Fruit fly (Drosophila melanogaster): ENCODE results near the gene tin.

tin gene

DNA sequence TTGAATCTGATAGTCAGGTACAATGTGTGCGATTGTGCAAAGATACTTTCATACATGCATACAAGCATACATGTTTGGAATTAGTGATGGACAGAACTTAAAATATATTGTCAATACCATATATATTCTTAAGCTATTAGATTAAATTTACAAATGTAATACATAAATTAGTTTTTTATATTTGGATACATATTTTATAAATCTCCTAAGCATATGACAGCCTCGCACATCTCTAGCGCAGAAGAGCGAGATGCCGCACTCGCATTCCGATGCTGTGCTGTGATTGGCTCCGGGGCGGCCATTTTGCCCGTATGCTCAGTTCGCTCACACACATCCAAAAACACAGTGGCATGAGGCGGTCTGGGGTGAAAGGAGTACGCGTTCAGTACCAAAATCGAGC, at the start of gene tin (continued):
- peak in 1 of 2 experiments; percentile 52 for TF ChIP-seq insv (GFP tag; optimal IDR thresholded peaks at IDR 0.05)
- TF ChIP-seq CG34376 (GFP tag; optimal IDR thresholded peaks at IDR 0.05) = peak; percentile 86
- TF ChIP-seq CG10274 (GFP tag; optimal IDR thresholded peaks at IDR 0.05) = peak; percentile 49
- no peak for TF ChIP-seq disco-r (GFP tag; optimal IDR thresholded peaks at IDR 0.05)
- TF ChIP-seq repo (GFP tag; optimal IDR thresholded peaks at IDR 0.05) = no peak
- TF ChIP-seq CG6654 (GFP tag; optimal IDR thresholded peaks at IDR 0.05) = peak; percentile 55
- no peak for TF ChIP-seq emc (GFP tag; optimal IDR thresholded peaks at IDR 0.05)
- TF ChIP-seq CG12744 (GFP tag; optimal IDR thresholded peaks at IDR 0.05) = peak; percentile 5
- TF ChIP-seq zfh1 (GFP tag; IDR thresholded peaks at IDR 0.05) = peak; percentile 98
- TF ChIP-seq pb (GFP tag; optimal IDR thresholded peaks at IDR 0.05) = no peak
- TF ChIP-seq MESR4 (GFP tag; optimal IDR thresholded peaks at IDR 0.05) = peak; percentile 42
- TF ChIP-seq Eip74EF (GFP tag; optimal IDR thresholded peaks at IDR 0.05) = peak in 1 of 2 experiments; percentile 89
- TF ChIP-seq CG4282 (GFP tag; optimal IDR thresholded peaks at IDR 0.05) = no peak
- peak; percentile 93 for TF ChIP-seq CG12659 (GFP tag; optimal IDR thresholded peaks at IDR 0.05)
- peak; percentile 79 for TF ChIP-seq al (GFP tag; IDR thresholded peaks at IDR 0.05)
- peak; percentile 91 for TF ChIP-seq CG17361 (GFP tag; IDR thresholded peaks at IDR 0.05)
- TF ChIP-seq ase (GFP tag; IDR thresholded peaks at IDR 0.05) = peak; percentile 93
- peak; percentile 89 for TF ChIP-seq CG13775 (GFP tag; optimal IDR thresholded peaks at IDR 0.05)
- peak; percentile 25 for TF ChIP-seq schlank (tag; optimal IDR thresholded peaks at IDR 0.05)
- TF ChIP-seq CG9215 (GFP tag; IDR thresholded peaks at IDR 0.05) = no peak; the same call in 1 of the 2 replicates
- TF ChIP-seq cwo (GFP tag; optimal IDR thresholded peaks at IDR 0.05) = peak; percentile 76
- TF ChIP-seq gcm (GFP tag; optimal IDR thresholded peaks at IDR 0.05) = peak; percentile 98
- peak; percentile 93 for TF ChIP-seq CG33557 (GFP tag; optimal IDR thresholded peaks at IDR 0.05)
- no peak for TF ChIP-seq HmgD (GFP tag; optimal IDR thresholded peaks at IDR 0.05)
- TF ChIP-seq CG10543 (GFP tag; optimal IDR thresholded peaks at IDR 0.05) = peak; percentile 76
- TF ChIP-seq Spps (tag; optimal IDR thresholded peaks at IDR 0.05) = peak; percentile 95
- peak; percentile 82; the same call in 1 of the 2 replicates for TF ChIP-seq dan (GFP tag; IDR thresholded peaks at IDR 0.05)
- no peak for TF ChIP-seq Sin3A (optimal IDR thresholded peaks at IDR 0.05)
- peak; percentile 79 for TF ChIP-seq CG17912 (GFP tag; optimal IDR thresholded peaks at IDR 0.05)
- TF ChIP-seq CG4730 (GFP tag; IDR thresholded peaks at IDR 0.05) = peak; percentile 94
- peak; percentile 86 for TF ChIP-seq CG11723 (GFP tag; optimal IDR thresholded peaks at IDR 0.05)
- TF ChIP-seq GATAe (GFP tag; conservative IDR thresholded peaks at IDR 0.05) = peak; percentile 76
- TF ChIP-seq Bgb (GFP tag; IDR thresholded peaks at IDR 0.05; ENCODE audit: partially characterized antibody) = peak; percentile 57
- TF ChIP-seq sisA (GFP tag; IDR thresholded peaks at IDR 0.05) = peak; percentile 84
- peak; percentile 81 for TF ChIP-seq wdn (GFP tag; IDR thresholded peaks at IDR 0.05)
- peak; percentile 90 for TF ChIP-seq CG1024 (GFP tag; IDR thresholded peaks at IDR 0.05)
- TF ChIP-seq CG13287 (GFP tag; IDR thresholded peaks at IDR 0.05; ENCODE audit: partially characterized antibody) = peak; percentile 83
- TF ChIP-seq sr (GFP tag; IDR thresholded peaks at IDR 0.05) = peak; percentile 75
- peak; percentile 91 for TF ChIP-seq CG8290 (GFP tag; optimal IDR thresholded peaks at IDR 0.05)
- peak in 1 of 2 experiments; percentile 86 for TF ChIP-seq CG8290 (tag; optimal IDR thresholded peaks at IDR 0.05)
- TF ChIP-seq Fer2 (tag; optimal IDR thresholded peaks at IDR 0.05) = peak; percentile 73
- peak; percentile 92 for TF ChIP-seq dmrt99B (tag; optimal IDR thresholded peaks at IDR 0.05)
- peak; percentile 62 for TF ChIP-seq ash1 (GFP tag; optimal IDR thresholded peaks at IDR 0.05)
- TF ChIP-seq grau (tag; optimal IDR thresholded peaks at IDR 0.05) = peak; percentile 92
- TF ChIP-seq CG17612 (GFP tag; IDR thresholded peaks at IDR 0.05) = peak; percentile 74; the same call in 1 of the 2 replicates
- TF ChIP-seq B-H1 (GFP tag; IDR thresholded peaks at IDR 0.05) = peak; percentile 95
- TF ChIP-seq CG3995 (GFP tag; optimal IDR thresholded peaks at IDR 0.05) = peak; percentile 64
- peak; percentile 90 for TF ChIP-seq CrebB (tag; optimal IDR thresholded peaks at IDR 0.05)
- no peak for TF ChIP-seq Tbp (GFP tag; optimal IDR thresholded peaks at IDR 0.05)
- peak; percentile 91 for TF ChIP-seq croc (GFP tag; conservative IDR thresholded peaks at IDR 0.05)
- TF ChIP-seq sug (tag; optimal IDR thresholded peaks at IDR 0.05) = peak; percentile 84
- no peak for TF ChIP-seq pita (GFP tag; optimal IDR thresholded peaks at IDR 0.05)

Measured in whole organism, embryonic.